Fruit fly (Drosophila melanogaster) whole organism, embryonic: ENCODE data around the gene CG32645.

Experiments used
- Adf1 ChIP-seq: fragments of 200-800 bp; sonication (Bioruptor generic); IDR thresholded peaks from 2 replicates; pipeline ENCODE4 v1.3.6; 2022; ENCODE audit warnings: missing biosample characterization, missing genetic modification characterization
- Atf6 ChIP-seq: fragments of 200-800 bp; sonication (Bioruptor generic); IDR thresholded peaks from 2 replicates; pipeline ENCODE4 v1.3.6; 2022; ENCODE audit warnings: missing biosample characterization, missing genetic modification characterization
- Bgb ChIP-seq: fragments of 200-800 bp; sonication (Bioruptor generic); IDR thresholded peaks from 2 replicates; pipeline ENCODE4 v1.3.6; 2022; ENCODE audit warnings: missing biosample characterization, missing genetic modification characterization; ENCODE audit not compliant: partially characterized antibody
- Bteb2 ChIP-seq: fragments of 200-800 bp; sonication (Bioruptor generic); optimal IDR thresholded peaks from 2 replicates; lab custom pipeline; 2016; ENCODE audit warnings: missing biosample characterization, missing genetic modification characterization
- CG10321 ChIP-seq: fragments of 200-800 bp; sonication (Bioruptor generic); IDR thresholded peaks from 2 replicates; pipeline ENCODE4 v1.3.6; 2022; ENCODE audit warnings: missing biosample characterization, missing genetic modification characterization
- CG11085 ChIP-seq: fragments of 200-800 bp; sonication (Bioruptor generic); IDR thresholded peaks from 2 replicates; pipeline ENCODE4 v1.3.6; 2022; ENCODE audit warnings: missing biosample characterization, missing genetic modification characterization
- CG11456 ChIP-seq: fragments of 200-800 bp; sonication (Bioruptor generic); IDR thresholded peaks from 3 replicates; pipeline ENCODE4 v1.3.6; 2022; ENCODE audit warnings: missing biosample characterization, missing genetic modification characterization
- CG12769 ChIP-seq: fragments of 200-800 bp; sonication (Bioruptor generic); optimal IDR thresholded peaks from 2 replicates; lab custom pipeline; 2019; ENCODE audit warnings: missing biosample characterization, mild to moderate bottlenecking, missing genetic modification characterization, moderate library complexity
- CG13424 ChIP-seq: fragments of 200-800 bp; sonication (Bioruptor generic); optimal IDR thresholded peaks from 2 replicates; lab custom pipeline; 2019; ENCODE audit warnings: missing biosample characterization, mild to moderate bottlenecking, missing genetic modification characterization, moderate library complexity
- CG15696 ChIP-seq: fragments of 200-800 bp; sonication (Bioruptor generic); optimal IDR thresholded peaks from 2 replicates; lab custom pipeline; 2019; ENCODE audit warnings: missing biosample characterization, mild to moderate bottlenecking, missing genetic modification characterization, moderate library complexity
- CG1603 ChIP-seq: fragments of 200-800 bp; sonication (Bioruptor generic); optimal IDR thresholded peaks from 2 replicates; lab custom pipeline; 2019; ENCODE audit warnings: missing biosample characterization, mild to moderate bottlenecking, missing genetic modification characterization, moderate library complexity
- CG18599 ChIP-seq: fragments of 200-800 bp; sonication (Bioruptor generic); optimal IDR thresholded peaks from 3 replicates; lab custom pipeline; 2017; ENCODE audit warnings: missing biosample characterization, missing genetic modification characterization, mild to moderate bottlenecking, moderate library complexity, missing genetic modification reagents
- CG30431 ChIP-seq: fragments of 200-800 bp; sonication (Bioruptor generic); optimal IDR thresholded peaks from 2 replicates; lab custom pipeline; 2017; ENCODE audit warnings: missing biosample characterization, missing genetic modification characterization
- CG3163 ChIP-seq: fragments of 200-800 bp; sonication (Bioruptor generic); optimal IDR thresholded peaks from 3 replicates; lab custom pipeline; 2016; ENCODE audit warnings: missing biosample characterization, missing genetic modification characterization
- CG3407 ChIP-seq: fragments of 200-800 bp; sonication (Bioruptor generic); optimal IDR thresholded peaks from 2 replicates; lab custom pipeline; 2018; ENCODE audit warnings: missing biosample characterization, mild to moderate bottlenecking, missing genetic modification characterization
- CG42726 ChIP-seq: fragments of 200-800 bp; sonication (Bioruptor generic); IDR thresholded peaks from 2 replicates; pipeline ENCODE4 v1.3.6; 2022; ENCODE audit warnings: missing biosample characterization, missing genetic modification characterization; ENCODE audit not compliant: partially characterized antibody
- CG4854 ChIP-seq: fragments of 200-800 bp; sonication (Bioruptor generic); optimal IDR thresholded peaks from 2 replicates; lab custom pipeline; 2016; ENCODE audit warnings: missing biosample characterization, missing genetic modification characterization, inconsistent platforms
- CG6654 ChIP-seq: fragments of 200-800 bp; sonication (Bioruptor generic); optimal IDR thresholded peaks from 2 replicates; lab custom pipeline; 2017; ENCODE audit warnings: missing biosample characterization, mild to moderate bottlenecking, missing genetic modification characterization
- CG9609 ChIP-seq: fragments of 200-800 bp; sonication (Bioruptor generic); optimal IDR thresholded peaks from 3 replicates; lab custom pipeline; 2016; ENCODE audit warnings: missing biosample characterization, missing genetic modification characterization
- CG9817 ChIP-seq: fragments of 200-800 bp; sonication (Bioruptor generic); optimal IDR thresholded peaks from 2 replicates; lab custom pipeline; 2018; ENCODE audit warnings: missing biosample characterization, mild to moderate bottlenecking, missing genetic modification characterization, moderate library complexity
- CHES-1-like ChIP-seq: fragments of 200-800 bp; sonication (Bioruptor generic); optimal IDR thresholded peaks from 2 replicates; lab custom pipeline; 2016; ENCODE audit warnings: missing biosample characterization, missing genetic modification characterization
- Deaf1 ChIP-seq: fragments of 200-800 bp; optimal IDR thresholded peaks from 3 replicates; lab custom pipeline; 2019; ENCODE audit warnings: missing biosample characterization, mild to moderate bottlenecking, missing genetic modification characterization, moderate library complexity
- Dip3 ChIP-seq: fragments of 200-800 bp; sonication (Bioruptor generic); optimal IDR thresholded peaks from 3 replicates; lab custom pipeline; 2016; ENCODE audit warnings: missing biosample characterization, missing genetic modification characterization
- Ets65A ChIP-seq: fragments of 200-800 bp; sonication (Bioruptor generic); peaks from one replicate; lab custom pipeline; 2016; ENCODE audit warnings: missing biosample characterization, missing genetic modification characterization
- HLH3B ChIP-seq: fragments of 200-800 bp; sonication (Bioruptor generic); IDR thresholded peaks from 2 replicates; pipeline ENCODE4 v1.3.6; 2022; ENCODE audit warnings: missing biosample characterization, missing genetic modification characterization
- Hey ChIP-seq: fragments of 200-800 bp; sonication (Bioruptor generic); optimal IDR thresholded peaks from 3 replicates; lab custom pipeline; 2018; ENCODE audit warnings: missing biosample characterization, mild to moderate bottlenecking, missing genetic modification characterization
- Jarid2 ChIP-seq: fragments of 200-800 bp; sonication (Bioruptor generic); optimal IDR thresholded peaks from 3 replicates; lab custom pipeline; 2017; ENCODE audit warnings: mild to moderate bottlenecking, missing biosample characterization, missing genetic modification reagents, missing genetic modification characterization
- Lim3 ChIP-seq: fragments of 200-800 bp; sonication (Bioruptor generic); IDR thresholded peaks from 2 replicates; pipeline ENCODE4 v1.3.6; 2022; ENCODE audit warnings: missing biosample characterization, missing genetic modification characterization
- Max ChIP-seq: fragments of 200-800 bp; sonication (Bioruptor generic); optimal IDR thresholded peaks from 2 replicates; lab custom pipeline; 2016; ENCODE audit warnings: missing biosample characterization, mild to moderate bottlenecking, missing genetic modification characterization
- Meics ChIP-seq: fragments of 200-800 bp; sonication (Bioruptor generic); optimal IDR thresholded peaks from 2 replicates; lab custom pipeline; 2017; ENCODE audit warnings: missing biosample characterization, mild to moderate bottlenecking, missing genetic modification characterization
- NC2β ChIP-seq: fragments of 200-800 bp; sonication (Bioruptor generic); optimal IDR thresholded peaks from 2 replicates; lab custom pipeline; 2016; ENCODE audit warnings: missing biosample characterization, missing genetic modification characterization
- Side ChIP-seq: fragments of 200-800 bp; sonication (Bioruptor generic); optimal IDR thresholded peaks from 2 replicates; lab custom pipeline; 2016; ENCODE audit warnings: missing biosample characterization, missing genetic modification characterization
- Taf1 ChIP-seq: fragments of 200-800 bp; sonication (Bioruptor generic); IDR thresholded peaks from 2 replicates; pipeline ENCODE4 v1.3.6; 2022; ENCODE audit warnings: missing biosample characterization, missing genetic modification characterization
- dimm ChIP-seq: fragments of 200-800 bp; sonication (Bioruptor generic); IDR thresholded peaks from 2 replicates; pipeline ENCODE4 v1.3.6; 2022; ENCODE audit warnings: missing biosample characterization, missing genetic modification characterization
- dpn ChIP-seq, 2 experiments: fragments of 200-800 bp; sonication (Bioruptor generic); optimal IDR thresholded peaks; 3 replicates each; lab custom pipeline; 2016; ENCODE audit warnings: missing biosample characterization in 2 of 2, missing genetic modification characterization in 2 of 2
- eyg ChIP-seq: fragments of 200-800 bp; sonication (Bioruptor generic); optimal IDR thresholded peaks from 3 replicates; lab custom pipeline; 2016; ENCODE audit warnings: missing biosample characterization, missing genetic modification characterization
- fd96Cb ChIP-seq: fragments of 200-800 bp; sonication (Bioruptor generic); optimal IDR thresholded peaks from 2 replicates; lab custom pipeline; 2018; ENCODE audit warnings: missing biosample characterization, mild to moderate bottlenecking, missing genetic modification characterization, moderate library complexity
- hb ChIP-seq: fragments of 200-800 bp; sonication (Bioruptor generic); IDR thresholded peaks from 3 replicates; pipeline ENCODE4 v1.3.6; 2022; ENCODE audit warnings: missing biosample characterization, missing genetic modification characterization; ENCODE audit not compliant: partially characterized antibody
- nau ChIP-seq: fragments of 200-800 bp; sonication (Bioruptor generic); optimal IDR thresholded peaks from 3 replicates; lab custom pipeline; 2017; ENCODE audit warnings: missing biosample characterization, mild to moderate bottlenecking, missing genetic modification characterization, missing genetic modification reagents
- oc ChIP-seq: fragments of 200-800 bp; sonication (Bioruptor generic); optimal IDR thresholded peaks from 2 replicates; lab custom pipeline; 2018; ENCODE audit warnings: missing biosample characterization, mild to moderate bottlenecking, missing genetic modification characterization, moderate library complexity
- ranshi ChIP-seq: fragments of 200-800 bp; sonication (Bioruptor generic); IDR thresholded peaks from 2 replicates; pipeline ENCODE4 v1.3.6; 2022; ENCODE audit warnings: missing biosample characterization, missing genetic modification characterization
- sd ChIP-seq: fragments of 200-800 bp; sonication (Bioruptor generic); optimal IDR thresholded peaks from 3 replicates; lab custom pipeline; 2018; ENCODE audit warnings: missing biosample characterization, mild to moderate bottlenecking, missing genetic modification characterization, moderate library complexity
- tll ChIP-seq, 2 experiments: fragments of 200-800 bp in 1 of 2; fragments of >200 bp in 1 of 2; sonication (Bioruptor generic) in 1 of 2; optimal IDR thresholded peaks; 2 replicates each; lab custom pipeline; 2017 to 2019; ENCODE audit warnings: missing biosample characterization in 2 of 2, missing genetic modification characterization in 2 of 2, mild to moderate bottlenecking in 1 of 2, moderate library complexity in 1 of 2
- trem ChIP-seq: fragments of 200-800 bp; optimal IDR thresholded peaks from 3 replicates; lab custom pipeline; 2019; ENCODE audit warnings: missing biosample characterization, mild to moderate bottlenecking, missing genetic modification characterization, moderate library complexity
- trh ChIP-seq: fragments of 200-800 bp; sonication (Bioruptor generic); optimal IDR thresholded peaks from 2 replicates; lab custom pipeline; 2016; ENCODE audit warnings: missing biosample characterization, missing genetic modification characterization
- ttk ChIP-seq: fragments of 200-800 bp; sonication (Bioruptor generic); IDR thresholded peaks from 2 replicates; pipeline ENCODE4 v2.1.2; 2022; ENCODE audit warnings: missing biosample characterization, missing genetic modification characterization
- usp ChIP-seq: fragments of >200 bp; optimal IDR thresholded peaks from 2 replicates; lab custom pipeline; 2017; ENCODE audit warnings: missing biosample characterization, missing genetic modification characterization
- wdn ChIP-seq: fragments of 200-800 bp; sonication (Bioruptor generic); IDR thresholded peaks from 2 replicates; pipeline ENCODE4 v1.3.6; 2022; ENCODE audit warnings: missing biosample characterization, missing genetic modification characterization
- wek ChIP-seq: fragments of 200-800 bp; sonication (Bioruptor generic); optimal IDR thresholded peaks from 3 replicates; lab custom pipeline; 2018; ENCODE audit warnings: missing biosample characterization, mild to moderate bottlenecking, missing genetic modification characterization, moderate library complexity
- zen2 ChIP-seq: fragments of 200-800 bp; sonication (Bioruptor generic); IDR thresholded peaks from 3 replicates; pipeline ENCODE4 v1.3.6; 2022; ENCODE audit warnings: missing biosample characterization, missing genetic modification characterization; ENCODE audit not compliant: partially characterized antibody

Gene CG32645

dm6 chrX:13109583-13110126 is 29.3 kb upstream of the CG32645 start (continued):
- TF ChIP-seq Adf1 (no peak), CG15696 (tag; lab: Kevin White, UChicago) (no peak), CG11085 (GFP tag; lab: Robert Waterston, UW) (no peak), CG1603 (tag; lab: Kevin White, UChicago) (no peak), CG30431 (GFP tag; lab: Kevin White, UChicago) (no peak), Jarid2 (GFP tag; lab: Kevin White, UChicago) (no peak), oc (no peak), Lim3 (GFP tag; lab: Robert Waterston, UW) (peak; percentile 41; the same call in 1 of the 2 replicates), CG9609 (GFP tag; lab: Kevin White, UChicago) (no peak), trh (no peak), CG9817 (tag; lab: Kevin White, UChicago) (peak; percentile 25), Meics (GFP tag; lab: Kevin White, UChicago) (peak; percentile 64), eyg (GFP tag; lab: Kevin White, UChicago) (no peak), ttk (GFP tag; lab: Robert Waterston, UW) (peak; percentile 28; the same call in 1 of the 2 replicates), Dip3 (GFP tag; lab: Kevin White, UChicago) (no peak), CG3163 (GFP tag; lab: Kevin White, UChicago) (no peak), CHES-1-like (no peak), CG42726 (GFP tag; lab: Robert Waterston, UW) (no peak), hb (GFP tag; lab: Robert Waterston, UW) (no peak), Hey (tag; lab: Kevin White, UChicago) (no peak), CG3407 (GFP tag; lab: Kevin White, UChicago) (no peak), Deaf1 (tag; lab: Kevin White, UChicago) (peak; percentile 28), dpn (GFP tag; optimal IDR thresholded peaks at IDR 0.05; lab: Kevin White, UChicago) (peak in 1 of 2 experiments; percentile 16), tll (GFP tag; optimal IDR thresholded peaks at IDR 0.05; lab: Kevin White, UChicago) (no peak), NC2β (no peak), Max (no peak), CG10321 (peak; percentile 44; the same call in 1 of the 2 replicates), CG18599 (GFP tag; lab: Kevin White, UChicago) (peak; percentile 57), Taf1 (GFP tag; lab: Robert Waterston, UW) (no peak), zen2 (no peak), Atf6 (peak; percentile 71; the same call in 1 of the 2 replicates), CG6654 (GFP tag; lab: Kevin White, UChicago) (no peak), usp (no peak), CG12769 (peak; percentile 38), sd (tag; lab: Kevin White, UChicago) (peak; percentile 44), wdn (no peak), ranshi (GFP tag; lab: Robert Waterston, UW) (peak; percentile 52; the same call in 1 of the 2 replicates), Bteb2 (GFP tag; lab: Kevin White, UChicago) (no peak), fd96Cb (tag; lab: Kevin White, UChicago) (peak; percentile 36), Side (GFP tag; lab: Kevin White, UChicago) (no peak), CG11456 (GFP tag; lab: Robert Waterston, UW) (no peak), nau (GFP tag; lab: Kevin White, UChicago) (no peak), CG13424 (tag; lab: Kevin White, UChicago) (peak; percentile 59), HLH3B (GFP tag; lab: Robert Waterston, UW) (peak; percentile 34; the same call in 1 of the 2 replicates), dimm (no peak), trem (tag; lab: Kevin White, UChicago) (no peak), CG4854 (GFP tag; lab: Kevin White, UChicago) (no peak), Ets65A (GFP tag; lab: Kevin White, UChicago) (no peak), wek (GFP tag; lab: Kevin White, UChicago) (no peak), Bgb (GFP tag; lab: Robert Waterston, UW) (no peak)
